Worm (Caenorhabditis elegans): ENCODE results near the gene gsto-2.

gsto-2 gene

ce11 chrIII:8590882-8591281 is 36.3 kb downstream of the gsto-2 start, which contains the start of gene fipr-16:
fipr-16 (minus strand) TSS chrIII:8590982.
- TF ChIP-seq odd-2 (tag; optimal IDR thresholded peaks at IDR 0.05) (no peak), ceh-14 (tag; optimal IDR thresholded peaks at IDR 0.05) (no peak), fax-1 (tag; optimal IDR thresholded peaks at IDR 0.05) (no peak), pat-9 (tag; optimal IDR thresholded peaks at IDR 0.05) (no peak), lin-11 (tag; optimal IDR thresholded peaks at IDR 0.05) (no peak), hlh-15 (tag; optimal IDR thresholded peaks at IDR 0.05) (no peak), mec-3 (tag; optimal IDR thresholded peaks at IDR 0.05; ENCODE audit: borderline replicate concordance) (no peak), hlh-30 (tag; optimal IDR thresholded peaks at IDR 0.05; ENCODE audit: insufficient read depth) (no peak), elt-2 (tag; optimal IDR thresholded peaks at IDR 0.05) (no peak), ceh-34 (tag; optimal IDR thresholded peaks at IDR 0.05) (no peak)

- TF ChIP-seq tbx-7 (tag; optimal IDR thresholded peaks at IDR 0.05), result no peak
- TF ChIP-seq ceh-22 (tag; optimal IDR thresholded peaks at IDR 0.05), result no peak
- no peak for TF ChIP-seq ets-4 (tag; optimal IDR thresholded peaks at IDR 0.05)
- TF ChIP-seq fkh-10 (GFP tag; optimal IDR thresholded peaks at IDR 0.05), result no peak
- no peak for TF ChIP-seq F13H6.1 (tag; optimal IDR thresholded peaks at IDR 0.05)
These were observed 39.0 kb downstream of the gsto-2 start, which contains the start of gene C06E1.7 for ce11 chrIII:8593620-8594019. C06E1.7 (minus strand) TSS chrIII:8593720.

- no peak for TF ChIP-seq madf-2 (tag; optimal IDR thresholded peaks at IDR 0.05)
- no peak for TF ChIP-seq hlh-6 (tag; optimal IDR thresholded peaks at IDR 0.05)
- TF ChIP-seq ref-2 (tag; optimal IDR thresholded peaks at IDR 0.05), result no peak
- no peak for TF ChIP-seq che-1 (tag; optimal IDR thresholded peaks at IDR 0.05)
- TF ChIP-seq unc-3 (GFP tag; conservative IDR thresholded peaks at IDR 0.05), result no peak
- no peak for TF ChIP-seq unc-3 (tag; optimal IDR thresholded peaks at IDR 0.05)
These were observed 39.5 kb downstream of the gsto-2 start for ce11 chrIII:8594088-8594487.

ce11 chrIII:8596692-8597091 is 42.1 kb downstream of the gsto-2 start:
- TF ChIP-seq eyg-1 (tag; optimal IDR thresholded peaks at IDR 0.05) (no peak), ceh-31 (tag; optimal IDR thresholded peaks at IDR 0.05) (peak; percentile 0)

ce11 chrIII:8597770-8598169 is 43.2 kb downstream of the gsto-2 start, which contains the start of gene ztf-30:
ztf-30 (minus strand) TSS chrIII:8597870.
- no peak for TF ChIP-seq unc-86 (tag; optimal IDR thresholded peaks at IDR 0.05)

ce11 chrIII:8598961-8599360 is 44.4 kb downstream of the gsto-2 start:
- no peak for TF ChIP-seq Y22D7AL.16 (tag; optimal IDR thresholded peaks at IDR 0.05)
- TF ChIP-seq ama-1 (optimal IDR thresholded peaks at IDR 0.05), result no peak
- no peak for TF ChIP-seq unc-3 (GFP tag; conservative IDR thresholded peaks at IDR 0.05)
- TF ChIP-seq unc-3 (tag; optimal IDR thresholded peaks at IDR 0.05), result no peak
- no peak for TF ChIP-seq hlh-15 (tag; optimal IDR thresholded peaks at IDR 0.05)
- no peak for TF ChIP-seq npax-4 (tag; optimal IDR thresholded peaks at IDR 0.05)

- no peak for TF ChIP-seq syd-9 (tag; optimal IDR thresholded peaks at IDR 0.05)
- no peak for TF ChIP-seq unc-42 (tag; optimal IDR thresholded peaks at IDR 0.05)
- no peak for TF ChIP-seq ceh-30 (tag; optimal IDR thresholded peaks at IDR 0.05)
- no peak for TF ChIP-seq lin-11 (tag; optimal IDR thresholded peaks at IDR 0.05)
- TF ChIP-seq ztf-16 (tag; optimal IDR thresholded peaks at IDR 0.05), result no peak
- no peak for TF ChIP-seq ceh-48 (tag; optimal IDR thresholded peaks at IDR 0.05)
- TF ChIP-seq ceh-24 (tag; optimal IDR thresholded peaks at IDR 0.05), result no peak
- TF ChIP-seq pros-1 (tag; optimal IDR thresholded peaks at IDR 0.05), result no peak
- no peak for TF ChIP-seq sox-2 (GFP tag; IDR thresholded peaks at IDR 0.05)
These were observed 47.6 kb downstream of the gsto-2 start for ce11 chrIII:8602148-8602547.
